Fruit fly (Drosophila melanogaster): Measurements from ENCODE around the gene ssx.

ssx gene

DNA sequence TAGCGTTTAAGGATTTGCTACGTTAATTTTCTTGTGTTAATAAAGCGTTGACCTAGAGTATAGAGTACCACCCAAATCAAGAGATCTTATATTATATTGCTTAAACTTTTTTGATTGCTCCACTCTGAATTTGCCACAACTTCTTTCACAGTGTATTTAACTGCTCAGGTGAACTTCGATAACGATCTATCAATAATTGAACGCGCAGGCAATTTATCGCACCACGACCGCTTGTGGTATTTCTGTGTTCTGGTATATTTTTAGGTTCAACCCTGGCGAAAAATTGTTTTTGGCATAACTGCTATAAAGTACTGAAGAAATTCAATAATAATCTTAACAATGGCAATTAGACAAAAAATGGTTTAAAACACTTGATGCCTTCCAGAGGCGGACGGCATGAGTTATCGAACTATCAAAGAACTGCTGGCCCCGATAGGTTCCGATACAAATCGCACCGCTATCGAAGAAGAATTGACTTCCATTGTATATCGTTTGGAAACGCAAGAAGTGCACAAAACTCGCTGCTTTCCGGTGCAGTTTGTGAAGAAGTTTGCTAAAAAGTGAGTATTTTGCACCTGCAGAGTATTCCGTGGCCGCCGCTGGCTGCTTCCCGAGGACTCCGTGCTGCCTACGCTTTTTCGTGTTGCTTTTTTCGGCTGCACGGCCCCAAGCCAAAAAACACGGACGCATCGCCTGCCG, at the start of gene ssx (continued):
- TF ChIP-seq nmo (GFP tag; optimal IDR thresholded peaks at IDR 0.05): peak; percentile 19
- peak; percentile 23 to 47 for TF ChIP-seq dpn (GFP tag; optimal IDR thresholded peaks at IDR 0.05)
- no peak for TF ChIP-seq fd3F (GFP tag; optimal IDR thresholded peaks at IDR 0.05)
- peak; percentile 49 for TF ChIP-seq CG2712 (tag; optimal IDR thresholded peaks at IDR 0.05)
- peak; percentile 94 for TF ChIP-seq CG8281 (tag; optimal IDR thresholded peaks at IDR 0.05)
- TF ChIP-seq CG4730 (GFP tag; IDR thresholded peaks at IDR 0.05): no peak
- peak; percentile 40 for TF ChIP-seq Side (GFP tag; optimal IDR thresholded peaks at IDR 0.05)
- no peak for TF ChIP-seq CG4360 (GFP tag; IDR thresholded peaks at IDR 0.05)
- TF ChIP-seq CG8089 (GFP tag; optimal IDR thresholded peaks at IDR 0.05): peak; percentile 12
- TF ChIP-seq lilli (GFP tag; optimal IDR thresholded peaks at IDR 0.05): peak; percentile 62
- TF ChIP-seq Atf6 (GFP tag; IDR thresholded peaks at IDR 0.05): peak; percentile 42; the same call in 1 of the 2 replicates
- TF ChIP-seq CG7556 (GFP tag; optimal IDR thresholded peaks at IDR 0.05): no peak
- TF ChIP-seq tap (tag; optimal IDR thresholded peaks at IDR 0.05): no peak
- no peak for TF ChIP-seq Doc2 (GFP tag; IDR thresholded peaks at IDR 0.05)
- TF ChIP-seq tna (GFP tag; IDR thresholded peaks at IDR 0.05; ENCODE audit: partially characterized antibody): peak; percentile 88; the same call in 1 of the 2 replicates
- peak; percentile 17 for TF ChIP-seq ems (GFP tag; optimal IDR thresholded peaks at IDR 0.05)
- 0 out of 4 replicates have a peak, but pooled peaks have one; percentile 23 for TF ChIP-seq Gug (GFP tag; IDR thresholded peaks at IDR 0.05)
- TF ChIP-seq CG16863 (GFP tag; optimal IDR thresholded peaks at IDR 0.05): peak; percentile 41
- no peak for TF ChIP-seq CG12071 (GFP tag; optimal IDR thresholded peaks at IDR 0.05)
- TF ChIP-seq Six4 (GFP tag; optimal IDR thresholded peaks at IDR 0.05): no peak
- no peak for TF ChIP-seq sr (GFP tag; IDR thresholded peaks at IDR 0.05)
- TF ChIP-seq cato (GFP tag; optimal IDR thresholded peaks at IDR 0.05; ENCODE audit: borderline replicate concordance): no peak
- TF ChIP-seq zfh2 (GFP tag; optimal IDR thresholded peaks at IDR 0.05): peak; percentile 38
- no peak for TF ChIP-seq CG10462 (GFP tag; optimal IDR thresholded peaks at IDR 0.05)
- TF ChIP-seq CG4707 (GFP tag; optimal IDR thresholded peaks at IDR 0.05): no peak
- peak; percentile 32 for TF ChIP-seq en (GFP tag; optimal IDR thresholded peaks at IDR 0.05)
- TF ChIP-seq CG18599 (GFP tag; optimal IDR thresholded peaks at IDR 0.05): no peak
- TF ChIP-seq CG4282 (GFP tag; optimal IDR thresholded peaks at IDR 0.05): peak; percentile 2
- TF ChIP-seq CG18619 (GFP tag; optimal IDR thresholded peaks at IDR 0.05): no peak
- peak; percentile 98 for TF ChIP-seq CG15514 (GFP tag; optimal IDR thresholded peaks at IDR 0.05)
- TF ChIP-seq salm (tag; optimal IDR thresholded peaks at IDR 0.05): no peak
- no peak for TF ChIP-seq Dip2 (GFP tag; IDR thresholded peaks at IDR 0.05)
- TF ChIP-seq CG8944 (GFP tag; optimal IDR thresholded peaks at IDR 0.05): peak; percentile 15
- TF ChIP-seq Bgb (GFP tag; IDR thresholded peaks at IDR 0.05; ENCODE audit: partially characterized antibody): peak; percentile 85
- TF ChIP-seq org-1 (GFP tag; optimal IDR thresholded peaks at IDR 0.05): no peak
- peak; percentile 62 for TF ChIP-seq grn (GFP tag; optimal IDR thresholded peaks at IDR 0.05)
- TF ChIP-seq CG10431 (GFP tag; optimal IDR thresholded peaks at IDR 0.05): no peak
- no peak for TF ChIP-seq CG30431 (GFP tag; optimal IDR thresholded peaks at IDR 0.05)
- peak; percentile 46 for TF ChIP-seq chn (GFP tag; optimal IDR thresholded peaks at IDR 0.05)
- no peak for TF ChIP-seq CG16815 (GFP tag; optimal IDR thresholded peaks at IDR 0.05)
- no peak for TF ChIP-seq CG5245 (GFP tag; optimal IDR thresholded peaks at IDR 0.05)
- TF ChIP-seq fd64A (GFP tag; optimal IDR thresholded peaks at IDR 0.05): no peak
- TF ChIP-seq mld (GFP tag; IDR thresholded peaks at IDR 0.05; ENCODE audit: partially characterized antibody): peak; percentile 82
- TF ChIP-seq gcm2 (GFP tag; optimal IDR thresholded peaks at IDR 0.05): no peak
- TF ChIP-seq Dref (GFP tag; IDR thresholded peaks at IDR 0.05): peak; percentile 78
- TF ChIP-seq Hey (tag; optimal IDR thresholded peaks at IDR 0.05): no peak
- peak; percentile 36 for TF ChIP-seq jumu (GFP tag; optimal IDR thresholded peaks at IDR 0.05)
- no peak for TF ChIP-seq Jarid2 (GFP tag; optimal IDR thresholded peaks at IDR 0.05)
- TF ChIP-seq CG4424 (GFP tag; optimal IDR thresholded peaks at IDR 0.05): peak; percentile 51
- TF ChIP-seq Stat92E (GFP tag; optimal IDR thresholded peaks at IDR 0.05): no peak

Measured in whole organism, embryonic.